Worm (Caenorhabditis elegans) whole organism, midembryonic: Measurements from ENCODE around the gene bus-8A.

Source experiments
- flt-1 ChIP-seq: fragments of 200-800 bp; sonication (Bioruptor generic); IDR thresholded peaks from 2 replicates; pipeline ENCODE4 v1.3.6; 2022; ENCODE audit warnings: missing genetic modification characterization, missing compliant biosample characterization
- klf-2 ChIP-seq: fragments of 200-800 bp; sonication (Bioruptor generic); conservative IDR thresholded peaks from 2 replicates; pipeline ENCODE4 v1.3.6; 2022; ENCODE audit warnings: missing genetic modification reagents, missing genetic modification characterization, missing compliant biosample characterization
- ref-1 ChIP-seq: fragments of 200-800 bp; sonication (Bioruptor generic); conservative IDR thresholded peaks from 2 replicates; pipeline ENCODE4 v1.3.6; 2022; ENCODE audit warnings: missing genetic modification reagents, missing genetic modification characterization, missing compliant biosample characterization
- ztf-29 ChIP-seq: fragments of 200-800 bp; sonication (Bioruptor generic); IDR thresholded peaks from 2 replicates; pipeline ENCODE4 v1.3.6; 2022; ENCODE audit warnings: missing genetic modification reagents, missing genetic modification characterization, missing compliant biosample characterization

DNA sequence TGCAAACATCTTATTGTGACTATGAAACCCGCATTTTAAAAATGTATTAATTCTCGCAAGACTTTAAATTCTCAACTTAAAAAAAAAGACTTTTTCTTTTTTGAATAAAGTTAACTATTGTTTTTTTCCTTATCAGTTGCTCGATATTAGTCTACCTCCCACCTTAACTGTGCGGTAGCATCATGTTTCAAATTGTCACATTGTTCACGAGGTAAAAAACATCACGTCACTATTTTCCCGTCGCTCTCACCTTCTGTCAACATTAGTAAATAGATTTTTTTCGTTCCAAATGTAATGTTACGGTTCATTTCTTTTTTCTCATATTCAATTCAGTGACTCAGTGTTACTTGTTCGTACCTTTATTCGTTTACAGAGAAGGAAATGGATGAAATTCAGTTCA, 23.6 kb downstream of the bus-8A start:
- TF ChIP-seq klf-2 (GFP tag; lab: Robert Waterston, UW) (no peak), ztf-29 (GFP tag; lab: Robert Waterston, UW) (no peak), ref-1 (no peak), flt-1 (GFP tag; lab: Robert Waterston, UW) (no peak)
